Worm (Caenorhabditis elegans) whole organism, L4/young adult: ENCODE results near the gene M01F1.8.
A peak's percentile ranks its signal among the peaks of the same experiment; 100 is the strongest.
"Not testable (repeated sequence)": the region's sequence is repeated elsewhere in the genome, so short reads cannot be mapped to it uniquely, and the experiment has no call there.

Experiments used
- W03F9.2 ChIP-seq: fragments of 150-350 bp; optimal IDR thresholded peaks from 2 replicates; lab custom pipeline; 2014; ENCODE audit warnings: missing biosample characterization, missing genetic modification characterization
- dao-5 ChIP-seq: sonication (generic microtip); optimal IDR thresholded peaks from 2 replicates; lab custom pipeline; 2016; ENCODE audit warnings: missing genotype, missing genetic modification characterization, moderate library complexity, missing compliant biosample characterization
- him-1 ChIP-seq: sonication (generic microtip); optimal IDR thresholded peaks from 2 replicates; lab custom pipeline; 2016; ENCODE audit warnings: missing genotype, missing genetic modification reagents, missing genetic modification characterization, missing compliant biosample characterization

Gene M01F1.8

ce11 chrIII:3469646-3470045, 32.7 kb downstream of the M01F1.8 start, which contains the start of gene smim-14:
Gene smim-14 (minus strand): TSS chrIII:3469746.
- TF ChIP-seq W03F9.2 (no peak), him-1 (no peak), dao-5 (tag; lab: Kevin White, UChicago) (no peak)

- TF ChIP-seq W03F9.2 = no peak
- TF ChIP-seq him-1 = no peak
These were observed 34.0 kb downstream of the M01F1.8 start for ce11 chrIII:3468384-3468783.

ce11 chrIII:3467013-3467412, 35.3 kb downstream of the M01F1.8 start:
- no peak for TF ChIP-seq dao-5 (tag; lab: Kevin White, UChicago)
- TF ChIP-seq W03F9.2 = no peak
- no peak for TF ChIP-seq him-1

ce11 chrIII:3461403-3461802, 40.9 kb downstream of the M01F1.8 start, which contains the start of gene pph-6:
Gene pph-6 (plus strand): TSS chrIII:3461703.
- no peak for TF ChIP-seq dao-5 (tag; lab: Kevin White, UChicago)
- no peak for TF ChIP-seq W03F9.2

- peak; percentile 76 for TF ChIP-seq him-1
- TF ChIP-seq W03F9.2 = peak; percentile 89
- no peak for TF ChIP-seq dao-5 (tag; lab: Kevin White, UChicago)
These were observed 42.3 kb downstream of the M01F1.8 start, which contains the start of gene C34C12.8 for ce11 chrIII:3460061-3460460. Gene C34C12.8 (plus strand): TSS chrIII:3460406.

ce11 chrIII:3456226-3456625, 46.1 kb downstream of the M01F1.8 start:
- peak; percentile 96 for TF ChIP-seq W03F9.2
- no peak for TF ChIP-seq dao-5 (tag; lab: Kevin White, UChicago)
- TF ChIP-seq him-1 = peak; percentile 96

- TF ChIP-seq W03F9.2; him-1; dao-5 (tag; lab: Kevin White, UChicago): not testable (repeated sequence)
These were observed 48.3 kb downstream of the M01F1.8 start, which contains the start of gene C34C12.1 for ce11 chrIII:3454045-3454444. Gene C34C12.1 (plus strand): TSS chrIII:3454345.

- TF ChIP-seq dao-5 (tag; lab: Kevin White, UChicago); him-1; W03F9.2: not testable (repeated sequence)
These were observed 48.9 kb downstream of the M01F1.8 start, which contains the start of gene C34C12.2 for ce11 chrIII:3453486-3453885. Gene C34C12.2 (plus strand): TSS chrIII:3453786.

ce11 chrIII:3452563-3453210, 49.7 kb downstream of the M01F1.8 start, which contains the start of the genes K01A11.3 and C34C12.12:
Gene K01A11.3 (minus strand): TSS chrIII:3452613.
Gene C34C12.12 (plus strand): TSS chrIII:3453194.
- TF ChIP-seq him-1 (no peak), W03F9.2 (no peak), dao-5 (tag; lab: Kevin White, UChicago) (no peak)
